Fruit fly (Drosophila melanogaster): ENCODE results near the gene betaTub97EF.

The betaTub97EF gene

DNA sequence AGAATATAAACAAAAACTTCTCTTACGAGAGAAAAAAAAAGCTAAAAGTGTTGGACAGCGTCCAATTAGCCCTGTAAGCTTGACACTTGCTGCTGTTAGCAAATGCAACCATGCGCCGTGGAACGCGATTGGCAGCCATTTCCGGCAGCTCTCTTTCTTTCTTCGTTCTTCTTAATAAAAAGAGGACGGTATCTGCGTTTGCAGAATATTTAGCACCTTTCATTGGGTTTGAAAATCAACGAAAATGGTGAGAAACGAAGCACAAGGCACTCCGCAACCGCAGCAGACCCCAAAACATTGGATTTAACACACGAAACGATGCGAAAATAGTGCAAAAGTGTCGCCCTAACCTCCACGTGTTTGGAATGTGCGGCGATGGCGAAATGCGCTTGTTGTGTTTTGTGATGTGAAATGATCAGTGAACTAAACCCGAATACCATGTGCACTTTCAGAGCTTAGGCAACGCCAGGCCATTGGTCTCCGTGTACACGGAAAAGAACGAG lies 65.5 kb downstream of the betaTub97EF start, which contains the start of gene RpL4 (continued):
- peak; percentile 93 for TF ChIP-seq CG6765 (GFP tag; optimal IDR thresholded peaks at IDR 0.05)
- no peak for TF ChIP-seq Hr39 (optimal IDR thresholded peaks at IDR 0.05)
- peak; percentile 8 for TF ChIP-seq Hmx (GFP tag; optimal IDR thresholded peaks at IDR 0.05)
- TF ChIP-seq tio (GFP tag; optimal IDR thresholded peaks at IDR 0.05): no peak
- peak; percentile 93 for TF ChIP-seq otp (GFP tag; IDR thresholded peaks at IDR 0.05)
- TF ChIP-seq ssp (GFP tag; IDR thresholded peaks at IDR 0.05): no peak
- no peak for TF ChIP-seq croc (GFP tag; conservative IDR thresholded peaks at IDR 0.05)
- no peak for TF ChIP-seq CG9215 (GFP tag; IDR thresholded peaks at IDR 0.05)
- TF ChIP-seq Meics (GFP tag; optimal IDR thresholded peaks at IDR 0.05): peak; percentile 93
- TF ChIP-seq CG8944 (GFP tag; optimal IDR thresholded peaks at IDR 0.05): peak; percentile 44
- TF ChIP-seq Dll (GFP tag; IDR thresholded peaks at IDR 0.05; ENCODE audit: partially characterized antibody): no peak
- peak; percentile 85 for TF ChIP-seq CG8290 (GFP tag; optimal IDR thresholded peaks at IDR 0.05)
- peak; percentile 86 to 91 for TF ChIP-seq CG8290 (tag; optimal IDR thresholded peaks at IDR 0.05)
- peak; percentile 61 for TF ChIP-seq CG16863 (GFP tag; optimal IDR thresholded peaks at IDR 0.05)
- TF ChIP-seq Opbp (GFP tag; IDR thresholded peaks at IDR 0.05; ENCODE audit: partially characterized antibody): 0 out of 3 replicates have a peak, but pooled peaks have one; percentile 31
- TF ChIP-seq CG16815 (GFP tag; optimal IDR thresholded peaks at IDR 0.05): peak; percentile 58
- TF ChIP-seq CG12659 (GFP tag; optimal IDR thresholded peaks at IDR 0.05): peak; percentile 93
- TF ChIP-seq row (GFP tag; IDR thresholded peaks at IDR 0.05): peak; percentile 73
- TF ChIP-seq H15 (GFP tag; IDR thresholded peaks at IDR 0.05): peak; percentile 74; the same call in 2 of the 3 replicates
- peak; percentile 86 for TF ChIP-seq CG33557 (GFP tag; optimal IDR thresholded peaks at IDR 0.05)
- peak; percentile 76 for TF ChIP-seq salm (tag; optimal IDR thresholded peaks at IDR 0.05)
- TF ChIP-seq ATbp (GFP tag; optimal IDR thresholded peaks at IDR 0.05): peak; percentile 84
- peak; percentile 99 for TF ChIP-seq MESR4 (GFP tag; optimal IDR thresholded peaks at IDR 0.05)
- peak; percentile 68 for TF ChIP-seq her (GFP tag; optimal IDR thresholded peaks at IDR 0.05)
- TF ChIP-seq Optix (GFP tag; IDR thresholded peaks at IDR 0.05): no peak
- peak in 1 of 2 experiments; percentile 50 for TF ChIP-seq Eip74EF (GFP tag; optimal IDR thresholded peaks at IDR 0.05)
- TF ChIP-seq Stat92E (GFP tag; optimal IDR thresholded peaks at IDR 0.05): no peak
- no peak for TF ChIP-seq Neu2 (GFP tag; optimal IDR thresholded peaks at IDR 0.05; ENCODE audit: borderline replicate concordance)
- peak; percentile 60 for TF ChIP-seq CG3163 (GFP tag; optimal IDR thresholded peaks at IDR 0.05)
- peak; percentile 86 for TF ChIP-seq CG12391 (tag; optimal IDR thresholded peaks at IDR 0.05)
- TF ChIP-seq CG32767 (GFP tag; IDR thresholded peaks at IDR 0.05): 0 out of 2 replicates have a peak, but pooled peaks have one; percentile 54
- TF ChIP-seq CG18619 (GFP tag; optimal IDR thresholded peaks at IDR 0.05): peak; percentile 93
- TF ChIP-seq pho (GFP tag; optimal IDR thresholded peaks at IDR 0.05): peak; percentile 77
- TF ChIP-seq nerfin-1 (tag; optimal IDR thresholded peaks at IDR 0.05): peak; percentile 67
- TF ChIP-seq CG3726 (GFP tag; IDR thresholded peaks at IDR 0.05): peak; percentile 52
- 0 out of 2 replicates have a peak, but pooled peaks have one; percentile 27 for TF ChIP-seq CG4404 (GFP tag; IDR thresholded peaks at IDR 0.05)
- peak; percentile 57 for TF ChIP-seq Kr (GFP tag; optimal IDR thresholded peaks at IDR 0.05)
- peak; percentile 8 for TF ChIP-seq sima (GFP tag; optimal IDR thresholded peaks at IDR 0.05)
- peak; percentile 50 for TF ChIP-seq Jarid2 (GFP tag; optimal IDR thresholded peaks at IDR 0.05)
- peak; percentile 81 for TF ChIP-seq CG18011 (GFP tag; optimal IDR thresholded peaks at IDR 0.05)
- peak; percentile 82 for TF ChIP-seq unpg (GFP tag; optimal IDR thresholded peaks at IDR 0.05)
- peak; percentile 12 for TF ChIP-seq trem (tag; optimal IDR thresholded peaks at IDR 0.05)
- peak; percentile 4 for TF ChIP-seq gfzf (GFP tag; optimal IDR thresholded peaks at IDR 0.05)
- TF ChIP-seq CG11504 (tag; optimal IDR thresholded peaks at IDR 0.05): peak; percentile 71
- peak; percentile 90 for TF ChIP-seq CG17385 (GFP tag; optimal IDR thresholded peaks at IDR 0.05)
- peak; percentile 75 for TF ChIP-seq CG9609 (GFP tag; optimal IDR thresholded peaks at IDR 0.05)
- peak; percentile 2 for TF ChIP-seq ab (GFP tag; optimal IDR thresholded peaks at IDR 0.05)
- no peak for TF ChIP-seq Abd-B (GFP tag; optimal IDR thresholded peaks at IDR 0.05)
- peak; percentile 70; the same call in 1 of the 2 replicates for TF ChIP-seq ttk (GFP tag; IDR thresholded peaks at IDR 0.05)
- peak; percentile 79 for TF ChIP-seq CG34422 (GFP tag; IDR thresholded peaks at IDR 0.05)
